Worm (Caenorhabditis elegans): Measurements from ENCODE around the gene ZK1073.1.

ZK1073.1 gene

ce11 chrX:16128794-16129193, at the start of gene ZK1073.1:
ZK1073.1 (minus strand) TSS chrX:16128865.
- no peak for TF ChIP-seq ztf-29 (GFP tag; IDR thresholded peaks at IDR 0.05)

- no peak for TF ChIP-seq ztf-23 (GFP tag; IDR thresholded peaks at IDR 0.05)
- TF ChIP-seq flt-1 (GFP tag; IDR thresholded peaks at IDR 0.05): no peak
- TF ChIP-seq tab-1 (GFP tag; IDR thresholded peaks at IDR 0.05): no peak
- no peak for TF ChIP-seq klf-2 (GFP tag; conservative IDR thresholded peaks at IDR 0.05)
- no peak for TF ChIP-seq cog-1 (tag; optimal IDR thresholded peaks at IDR 0.05)
- no peak for TF ChIP-seq T22C8.4 (GFP tag; IDR thresholded peaks at IDR 0.05)
- TF ChIP-seq med-1 (GFP tag; optimal IDR thresholded peaks at IDR 0.05; ENCODE audit: insufficient read depth): no peak
- no peak for TF ChIP-seq ref-1 (GFP tag; conservative IDR thresholded peaks at IDR 0.05)
- TF ChIP-seq ztf-29 (GFP tag; IDR thresholded peaks at IDR 0.05): no peak
These were observed 44.2 kb upstream of the ZK1073.1 start for ce11 chrX:16172863-16173262.

- TF ChIP-seq ref-1 (GFP tag; conservative IDR thresholded peaks at IDR 0.05) (no peak), T22C8.4 (GFP tag; IDR thresholded peaks at IDR 0.05) (no peak), med-1 (GFP tag; optimal IDR thresholded peaks at IDR 0.05; ENCODE audit: insufficient read depth) (no peak), cog-1 (tag; optimal IDR thresholded peaks at IDR 0.05) (no peak), ztf-23 (GFP tag; IDR thresholded peaks at IDR 0.05) (no peak), flt-1 (GFP tag; IDR thresholded peaks at IDR 0.05) (no peak), tab-1 (GFP tag; IDR thresholded peaks at IDR 0.05) (no peak)
These were observed 38.3 kb upstream of the ZK1073.1 start for ce11 chrX:16166994-16167393.

ce11 chrX:16166484-16166883, 37.8 kb upstream of the ZK1073.1 start:
- no peak for TF ChIP-seq ztf-23 (GFP tag; IDR thresholded peaks at IDR 0.05)
- TF ChIP-seq cog-1 (tag; optimal IDR thresholded peaks at IDR 0.05): no peak
- TF ChIP-seq tab-1 (GFP tag; IDR thresholded peaks at IDR 0.05): no peak
- no peak for TF ChIP-seq ztf-29 (GFP tag; IDR thresholded peaks at IDR 0.05)
- no peak for TF ChIP-seq med-1 (GFP tag; optimal IDR thresholded peaks at IDR 0.05; ENCODE audit: insufficient read depth)
- no peak for TF ChIP-seq klf-2 (GFP tag; conservative IDR thresholded peaks at IDR 0.05)
- TF ChIP-seq T22C8.4 (GFP tag; IDR thresholded peaks at IDR 0.05): no peak
- TF ChIP-seq flt-1 (GFP tag; IDR thresholded peaks at IDR 0.05): no peak
- no peak for TF ChIP-seq ref-1 (GFP tag; conservative IDR thresholded peaks at IDR 0.05)

- no peak for TF ChIP-seq med-1 (GFP tag; optimal IDR thresholded peaks at IDR 0.05; ENCODE audit: insufficient read depth)
These were observed 34.7 kb upstream of the ZK1073.1 start, which contains the start of gene F09C8.1 for ce11 chrX:16163402-16163801. F09C8.1 (minus strand) TSS chrX:16163524.

ce11 chrX:16160924-16161323, 32.3 kb upstream of the ZK1073.1 start:
- TF ChIP-seq klf-2 (GFP tag; conservative IDR thresholded peaks at IDR 0.05) (no peak), cog-1 (tag; optimal IDR thresholded peaks at IDR 0.05) (no peak), ref-1 (GFP tag; conservative IDR thresholded peaks at IDR 0.05) (no peak), flt-1 (GFP tag; IDR thresholded peaks at IDR 0.05) (no peak), T22C8.4 (GFP tag; IDR thresholded peaks at IDR 0.05) (no peak), ztf-23 (GFP tag; IDR thresholded peaks at IDR 0.05) (no peak), ztf-29 (GFP tag; IDR thresholded peaks at IDR 0.05) (no peak), tab-1 (GFP tag; IDR thresholded peaks at IDR 0.05) (no peak), med-1 (GFP tag; optimal IDR thresholded peaks at IDR 0.05; ENCODE audit: insufficient read depth) (no peak)

- TF ChIP-seq ztf-23 (GFP tag; IDR thresholded peaks at IDR 0.05): no peak
- TF ChIP-seq T22C8.4 (GFP tag; IDR thresholded peaks at IDR 0.05): no peak
- no peak for TF ChIP-seq flt-1 (GFP tag; IDR thresholded peaks at IDR 0.05)
- TF ChIP-seq cog-1 (tag; optimal IDR thresholded peaks at IDR 0.05): no peak
- no peak for TF ChIP-seq med-1 (GFP tag; optimal IDR thresholded peaks at IDR 0.05; ENCODE audit: insufficient read depth)
These were observed 30.7 kb upstream of the ZK1073.1 start for ce11 chrX:16159359-16159758.

- TF ChIP-seq tab-1 (GFP tag; IDR thresholded peaks at IDR 0.05): no peak
These were observed 28.8 kb upstream of the ZK1073.1 start for ce11 chrX:16157499-16157898.

ce11 chrX:16156891-16157290, 28.2 kb upstream of the ZK1073.1 start:
- TF ChIP-seq klf-2 (GFP tag; conservative IDR thresholded peaks at IDR 0.05) (no peak), cog-1 (tag; optimal IDR thresholded peaks at IDR 0.05) (no peak), ztf-29 (GFP tag; IDR thresholded peaks at IDR 0.05) (no peak), ztf-23 (GFP tag; IDR thresholded peaks at IDR 0.05) (no peak), tab-1 (GFP tag; IDR thresholded peaks at IDR 0.05) (no peak)

ce11 chrX:16155216-16155991, 26.7 kb upstream of the ZK1073.1 start:
- no peak for TF ChIP-seq tab-1 (GFP tag; IDR thresholded peaks at IDR 0.05)
- TF ChIP-seq med-1 (GFP tag; optimal IDR thresholded peaks at IDR 0.05; ENCODE audit: insufficient read depth): no peak
- no peak for TF ChIP-seq ztf-29 (GFP tag; IDR thresholded peaks at IDR 0.05)
- no peak for TF ChIP-seq T22C8.4 (GFP tag; IDR thresholded peaks at IDR 0.05)
- TF ChIP-seq flt-1 (GFP tag; IDR thresholded peaks at IDR 0.05): no peak
- no peak for TF ChIP-seq cog-1 (tag; optimal IDR thresholded peaks at IDR 0.05)
- TF ChIP-seq klf-2 (GFP tag; conservative IDR thresholded peaks at IDR 0.05): no peak
- no peak for TF ChIP-seq ref-1 (GFP tag; conservative IDR thresholded peaks at IDR 0.05)
- no peak for TF ChIP-seq ztf-23 (GFP tag; IDR thresholded peaks at IDR 0.05)

- TF ChIP-seq ztf-23 (GFP tag; IDR thresholded peaks at IDR 0.05) (no peak), med-1 (GFP tag; optimal IDR thresholded peaks at IDR 0.05; ENCODE audit: insufficient read depth) (no peak), flt-1 (GFP tag; IDR thresholded peaks at IDR 0.05) (no peak), tab-1 (GFP tag; IDR thresholded peaks at IDR 0.05) (no peak), T22C8.4 (GFP tag; IDR thresholded peaks at IDR 0.05) (no peak), ztf-29 (GFP tag; IDR thresholded peaks at IDR 0.05) (no peak), ref-1 (GFP tag; conservative IDR thresholded peaks at IDR 0.05) (no peak), klf-2 (GFP tag; conservative IDR thresholded peaks at IDR 0.05) (no peak), cog-1 (tag; optimal IDR thresholded peaks at IDR 0.05) (no peak)
These were observed 25.1 kb upstream of the ZK1073.1 start for ce11 chrX:16153744-16154143.

Measured in whole organism, midembryonic.